Fruit fly (Drosophila melanogaster) whole organism, prepupa: ENCODE measurements around the gene TMEM216.

Experiments
- Blimp-1 ChIP-seq: fragments of 200-800 bp; sonication (Bioruptor generic); optimal IDR thresholded peaks from 3 replicates; lab custom pipeline; 2017; ENCODE audit warnings: missing biosample characterization, missing genetic modification characterization, mild to moderate bottlenecking, moderate library complexity, missing genetic modification reagents
- CG10631 ChIP-seq: fragments of 200-800 bp; sonication (Bioruptor generic); optimal IDR thresholded peaks from 2 replicates; lab custom pipeline; 2016; ENCODE audit warnings: missing biosample characterization, missing genetic modification characterization
- CG10669 ChIP-seq: fragments of 200-800 bp; sonication (Bioruptor generic); optimal IDR thresholded peaks from 3 replicates; lab custom pipeline; 2018; ENCODE audit warnings: missing biosample characterization, mild to moderate bottlenecking, missing genetic modification characterization, moderate library complexity
- CG11762 ChIP-seq: fragments of 200-800 bp; sonication (Bioruptor generic); optimal IDR thresholded peaks from 3 replicates; lab custom pipeline; 2016; ENCODE audit warnings: missing biosample characterization, missing genetic modification characterization; ENCODE audit not compliant: insufficient read depth
- CG11902 ChIP-seq: fragments of 200-800 bp; sonication (Bioruptor generic); optimal IDR thresholded peaks from 3 replicates; lab custom pipeline; 2016; ENCODE audit warnings: missing biosample characterization, missing genetic modification characterization
- CG15336 ChIP-seq: fragments of 200-800 bp; sonication (Bioruptor generic); IDR thresholded peaks from 2 replicates; pipeline ENCODE4 v1.3.6; 2022; ENCODE audit warnings: missing biosample characterization, missing genetic modification characterization
- CG16779 ChIP-seq: fragments of 200-800 bp; sonication (Bioruptor generic); optimal IDR thresholded peaks from 3 replicates; lab custom pipeline; 2017; ENCODE audit warnings: missing biosample characterization, mild to moderate bottlenecking, missing genetic modification characterization
- CG32006 ChIP-seq: fragments of 200-800 bp; sonication (Bioruptor generic); optimal IDR thresholded peaks from 3 replicates; lab custom pipeline; 2017; ENCODE audit warnings: missing biosample characterization, mild to moderate bottlenecking, missing genetic modification characterization
- CG34406 ChIP-seq: fragments of 200-800 bp; sonication (Bioruptor generic); optimal IDR thresholded peaks from 3 replicates; lab custom pipeline; 2016; ENCODE audit warnings: missing biosample characterization, missing genetic modification characterization
- CG3919 ChIP-seq: fragments of 200-800 bp; sonication (Bioruptor generic); optimal IDR thresholded peaks from 3 replicates; lab custom pipeline; 2016; ENCODE audit warnings: missing biosample characterization, missing genetic modification characterization
- CG6163 ChIP-seq: fragments of 200-800 bp; sonication (Bioruptor generic); IDR thresholded peaks from 3 replicates; pipeline ENCODE4 v1.3.6; 2022; ENCODE audit warnings: missing biosample characterization, missing genetic modification characterization
- CG6276 ChIP-seq: fragments of 200-800 bp; sonication (Bioruptor generic); optimal IDR thresholded peaks from 2 replicates; lab custom pipeline; 2017; ENCODE audit warnings: missing biosample characterization, mild to moderate bottlenecking, missing genetic modification characterization
- CG6792 ChIP-seq: fragments of 200-800 bp; sonication (Bioruptor generic); optimal IDR thresholded peaks from 3 replicates; lab custom pipeline; 2016; ENCODE audit warnings: missing biosample characterization, missing genetic modification characterization
- CG6808 ChIP-seq: fragments of 200-800 bp; sonication (Bioruptor generic); optimal IDR thresholded peaks from 3 replicates; lab custom pipeline; 2017; ENCODE audit warnings: missing biosample characterization, missing genetic modification characterization, mild to moderate bottlenecking, moderate library complexity, missing genetic modification reagents
- CG6854 ChIP-seq: fragments of 200-800 bp; sonication (Bioruptor generic); optimal IDR thresholded peaks from 2 replicates; lab custom pipeline; 2017; ENCODE audit warnings: missing biosample characterization, mild to moderate bottlenecking, missing genetic modification characterization
- CG7368 ChIP-seq: fragments of 200-800 bp; sonication (Bioruptor generic); optimal IDR thresholded peaks from 3 replicates; lab custom pipeline; 2016; ENCODE audit warnings: missing biosample characterization, missing genetic modification characterization
- CG8119 ChIP-seq: fragments of 200-800 bp; sonication (Bioruptor generic); IDR thresholded peaks from 3 replicates; pipeline ENCODE4 v1.3.6; 2022; ENCODE audit warnings: missing biosample characterization, missing genetic modification characterization
- CG8632 ChIP-seq: fragments of 200-800 bp; sonication (Bioruptor generic); optimal IDR thresholded peaks from 3 replicates; lab custom pipeline; 2016; ENCODE audit warnings: missing biosample characterization, missing genetic modification characterization
- CG9139 ChIP-seq: fragments of 200-800 bp; sonication (Bioruptor generic); optimal IDR thresholded peaks from 3 replicates; lab custom pipeline; 2017; ENCODE audit warnings: missing biosample characterization, mild to moderate bottlenecking, missing genetic modification characterization
- Eip75B ChIP-seq: fragments of 200-800 bp; sonication (Bioruptor generic); optimal IDR thresholded peaks from 3 replicates; lab custom pipeline; 2016; ENCODE audit warnings: missing biosample characterization, missing genetic modification characterization
- Eip78C ChIP-seq: fragments of 200-800 bp; sonication (Bioruptor generic); peaks from one replicate; lab custom pipeline; 2016; ENCODE audit warnings: missing biosample characterization, missing genetic modification characterization
- Ets21C ChIP-seq: fragments of 200-800 bp; sonication (Bioruptor generic); optimal IDR thresholded peaks from 3 replicates; lab custom pipeline; 2016; ENCODE audit warnings: missing biosample characterization, missing genetic modification characterization
- Ets96B ChIP-seq: fragments of 200-800 bp; optimal IDR thresholded peaks from 2 replicates; lab custom pipeline; 2019; ENCODE audit warnings: missing biosample characterization, mild to moderate bottlenecking, missing genetic modification characterization, moderate library complexity
- Hr38 ChIP-seq: sonication (Bioruptor generic); optimal IDR thresholded peaks from 2 replicates; lab custom pipeline; 2016; ENCODE audit warnings: missing biosample characterization, missing genetic modification characterization
- Hr39 ChIP-seq: fragments of 200-800 bp; sonication (Bioruptor generic); optimal IDR thresholded peaks from 2 replicates; lab custom pipeline; 2016; ENCODE audit warnings: missing biosample characterization, missing genetic modification characterization
- Lpt ChIP-seq: fragments of 200-800 bp; sonication (Bioruptor generic); optimal IDR thresholded peaks from 3 replicates; lab custom pipeline; 2016; ENCODE audit warnings: missing biosample characterization, missing genetic modification characterization
- Met ChIP-seq: fragments of 200-800 bp; sonication (Bioruptor generic); optimal IDR thresholded peaks from 3 replicates; lab custom pipeline; 2016; ENCODE audit warnings: missing biosample characterization, missing genetic modification characterization
- OdsH ChIP-seq: fragments of 200-800 bp; sonication (Bioruptor generic); optimal IDR thresholded peaks from 3 replicates; lab custom pipeline; 2016; ENCODE audit warnings: missing biosample characterization, missing genetic modification characterization
- Smox ChIP-seq: fragments of 200-800 bp; sonication (Bioruptor generic); optimal IDR thresholded peaks from 3 replicates; lab custom pipeline; 2016; ENCODE audit warnings: missing biosample characterization, missing genetic modification characterization
- Sox102F ChIP-seq: fragments of 200-800 bp; sonication (Bioruptor generic); optimal IDR thresholded peaks from 2 replicates; lab custom pipeline; 2016; ENCODE audit warnings: missing biosample characterization, mild to moderate bottlenecking, missing genetic modification characterization
- Sox15 ChIP-seq: fragments of 200-800 bp; sonication (Bioruptor generic); optimal IDR thresholded peaks from 3 replicates; lab custom pipeline; 2016; ENCODE audit warnings: missing biosample characterization, missing genetic modification characterization
- acj6 ChIP-seq: fragments of 200-800 bp; sonication (Bioruptor generic); optimal IDR thresholded peaks from 3 replicates; lab custom pipeline; 2016; ENCODE audit warnings: missing biosample characterization, missing genetic modification characterization
- cyc ChIP-seq: fragments of 200-800 bp; sonication (Bioruptor generic); optimal IDR thresholded peaks from 3 replicates; lab custom pipeline; 2016; ENCODE audit warnings: missing biosample characterization, missing genetic modification characterization
- dac ChIP-seq: fragments of 200-800 bp; sonication (Bioruptor generic); optimal IDR thresholded peaks from 2 replicates; lab custom pipeline; 2017; ENCODE audit warnings: missing biosample characterization, mild to moderate bottlenecking, missing genetic modification characterization
- dsx ChIP-seq: fragments of 200-800 bp; optimal IDR thresholded peaks from 3 replicates; lab custom pipeline; 2019; ENCODE audit warnings: missing biosample characterization, mild to moderate bottlenecking, missing genetic modification characterization, moderate library complexity; ENCODE audit not compliant: poor library complexity, severe bottlenecking
- eg ChIP-seq: fragments of 200-800 bp; sonication (Bioruptor generic); IDR thresholded peaks from 3 replicates; pipeline ENCODE4 v1.3.6; 2022; ENCODE audit warnings: missing biosample characterization, missing genetic modification characterization
- fd59A ChIP-seq: fragments of 200-800 bp; sonication (Bioruptor generic); optimal IDR thresholded peaks from 2 replicates; lab custom pipeline; 2017; ENCODE audit warnings: missing biosample characterization, mild to moderate bottlenecking, missing genetic modification characterization, missing genetic modification reagents
- fd85E ChIP-seq: fragments of 200-800 bp; sonication (Bioruptor generic); optimal IDR thresholded peaks from 3 replicates; lab custom pipeline; 2016; ENCODE audit warnings: missing biosample characterization, missing genetic modification characterization
- fkh ChIP-seq: fragments of 200-800 bp; sonication (Bioruptor generic); optimal IDR thresholded peaks from 3 replicates; lab custom pipeline; 2017; ENCODE audit warnings: missing biosample characterization, mild to moderate bottlenecking, missing genetic modification characterization, moderate library complexity
- lz ChIP-seq: fragments of 200-800 bp; sonication (Bioruptor generic); optimal IDR thresholded peaks from 3 replicates; lab custom pipeline; 2016; ENCODE audit warnings: missing biosample characterization, missing genetic modification characterization
- pdm3 ChIP-seq: fragments of 200-800 bp; sonication (Bioruptor generic); optimal IDR thresholded peaks from 3 replicates; lab custom pipeline; 2016; ENCODE audit warnings: missing biosample characterization, missing genetic modification characterization
- salr ChIP-seq, 2 experiments: fragments of 200-800 bp; sonication (Bioruptor generic); optimal IDR thresholded peaks; 3 replicates each; lab custom pipeline; 2016 to 2018; ENCODE audit warnings: missing biosample characterization in 2 of 2, missing genetic modification characterization in 2 of 2, mild to moderate bottlenecking in 1 of 2
- ss ChIP-seq, 2 experiments: fragments of 200-800 bp; sonication (Bioruptor generic); optimal IDR thresholded peaks; 2 replicates in 1 of 2; 3 replicates in 1 of 2; lab custom pipeline; 2017 to 2018; ENCODE audit warnings: mild to moderate bottlenecking in 2 of 2, missing biosample characterization in 2 of 2, missing genetic modification characterization in 2 of 2, moderate library complexity in 1 of 2
- topi ChIP-seq: fragments of 200-800 bp; sonication (Bioruptor generic); optimal IDR thresholded peaks from 3 replicates; lab custom pipeline; 2016; ENCODE audit warnings: missing biosample characterization, missing genetic modification characterization
- vri ChIP-seq: fragments of 200-800 bp; sonication (Bioruptor generic); optimal IDR thresholded peaks from 3 replicates; lab custom pipeline; 2016; ENCODE audit warnings: missing biosample characterization, mild to moderate bottlenecking, missing genetic modification characterization

TMEM216 gene

DNA sequence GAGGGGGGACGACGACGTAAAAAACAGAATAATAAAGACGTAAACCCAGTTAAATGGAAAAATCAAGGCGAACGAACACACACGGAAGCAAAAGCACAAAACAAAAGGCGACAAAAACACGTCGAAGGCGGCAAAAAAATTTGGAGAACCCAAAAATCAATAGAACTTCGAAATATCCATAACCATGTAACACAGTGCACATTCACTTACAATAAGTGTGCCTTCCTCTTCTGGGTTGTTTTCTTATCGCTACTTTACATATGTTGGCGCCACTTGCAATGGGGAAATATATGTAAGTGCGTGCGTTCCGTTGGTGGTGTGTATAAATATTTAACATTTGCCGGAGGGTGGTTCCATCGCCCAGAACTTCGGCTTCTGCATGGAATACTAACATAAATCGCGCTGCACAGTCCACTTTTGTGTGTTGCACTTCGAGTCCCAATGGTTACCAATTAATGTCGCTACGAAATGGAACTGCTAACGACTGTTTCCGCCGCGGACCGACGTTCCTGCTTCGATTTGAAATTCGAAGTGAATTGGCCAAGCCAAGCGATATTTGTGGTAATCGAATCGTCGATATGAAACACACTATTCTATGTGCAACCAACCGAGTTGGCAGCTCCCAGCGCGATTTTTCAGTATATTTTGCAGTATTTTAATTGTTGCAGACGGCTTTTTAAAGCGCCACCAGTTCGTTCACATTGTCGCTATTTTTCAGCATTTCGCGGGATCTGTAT is 31.3 kb downstream of the TMEM216 start, which contains the start of the genes CG9801 and Nasp (continued):
- no peak for TF ChIP-seq CG8632 (GFP tag; lab: Kevin White, UChicago)
- peak; percentile 37 for TF ChIP-seq CG3919 (GFP tag; lab: Kevin White, UChicago)

DNA sequence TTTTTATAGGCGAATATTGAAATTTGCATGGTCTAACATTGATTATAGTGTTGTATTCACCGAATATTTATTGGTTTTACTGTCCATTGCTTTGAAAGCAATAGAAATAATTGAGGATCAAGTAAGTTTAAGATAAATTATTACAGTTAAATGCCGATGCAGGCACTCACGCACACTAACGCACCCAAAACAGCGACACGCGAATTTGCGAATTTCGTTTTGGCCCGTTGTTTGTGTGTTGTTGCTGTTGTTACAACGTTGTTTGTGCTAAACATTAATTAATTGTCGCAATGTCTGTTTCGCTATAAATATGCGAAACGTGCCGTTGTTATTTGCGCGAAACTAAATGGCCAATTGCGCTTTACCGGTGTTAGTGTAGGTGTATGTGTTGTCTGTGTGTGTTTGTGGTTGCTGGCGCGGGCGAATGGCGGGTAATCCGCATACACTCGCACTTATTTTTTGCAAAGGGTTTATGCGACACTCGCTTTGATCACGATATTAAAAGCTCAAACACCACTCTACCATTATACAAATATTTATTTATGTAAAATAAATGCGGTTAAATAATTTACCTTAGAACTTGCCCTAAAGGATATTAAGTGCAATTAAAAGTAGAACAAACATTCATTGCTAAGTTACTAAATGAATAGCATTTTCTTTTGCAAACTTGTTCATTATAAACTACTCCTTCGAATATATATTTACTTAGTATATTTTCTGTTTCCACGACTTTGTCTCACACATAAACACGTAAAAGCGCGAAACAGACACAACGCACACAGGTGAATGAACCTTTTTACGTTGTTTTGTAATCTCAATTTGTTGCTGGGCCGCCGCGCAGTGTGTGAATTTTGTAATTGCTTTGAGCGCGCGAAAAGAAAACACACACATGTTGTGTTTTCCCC is 32.1 kb downstream of the TMEM216 start:
- TF ChIP-seq fd59A (GFP tag; lab: Kevin White, UChicago) (peak; percentile 63), CG8632 (GFP tag; lab: Kevin White, UChicago) (peak; percentile 84), dac (GFP tag; lab: Kevin White, UChicago) (peak; percentile 73), CG6276 (GFP tag; lab: Kevin White, UChicago) (peak; percentile 85), Sox102F (GFP tag; lab: Kevin White, UChicago) (peak; percentile 86), cyc (GFP tag; lab: Kevin White, UChicago) (peak; percentile 77), Lpt (GFP tag; lab: Kevin White, UChicago) (peak; percentile 69), dsx (GFP tag; lab: Kevin White, UChicago) (peak; percentile 72), fd85E (GFP tag; lab: Kevin White, UChicago) (no peak), CG6808 (GFP tag; lab: Kevin White, UChicago) (peak; percentile 75), CG6854 (GFP tag; lab: Kevin White, UChicago) (peak; percentile 33), CG3919 (GFP tag; lab: Kevin White, UChicago) (peak; percentile 75), Hr39 (GFP tag; lab: Kevin White, UChicago) (peak; percentile 74), fkh (GFP tag; lab: Kevin White, UChicago) (no peak), CG15336 (GFP tag; lab: Robert Waterston, UW) (peak; percentile 88), CG16779 (peak; percentile 72), Eip78C (GFP tag; lab: Kevin White, UChicago) (peak; percentile 96), CG34406 (GFP tag; lab: Kevin White, UChicago) (peak; percentile 88), Met (peak; percentile 87), salr (GFP tag; optimal IDR thresholded peaks at IDR 0.05; lab: Kevin White, UChicago) (peak; percentile 1 to 80), eg (GFP tag; lab: Robert Waterston, UW) (peak; percentile 86), topi (GFP tag; lab: Kevin White, UChicago) (peak; percentile 87), pdm3 (GFP tag; lab: Kevin White, UChicago) (peak; percentile 85), CG10669 (peak; percentile 57), Ets96B (peak; percentile 64), CG10631 (GFP tag; lab: Kevin White, UChicago) (peak; percentile 72), Sox15 (peak; percentile 71), OdsH (GFP tag; lab: Kevin White, UChicago) (peak; percentile 86), acj6 (GFP tag; lab: Kevin White, UChicago) (peak; percentile 85), CG7368 (GFP tag; lab: Kevin White, UChicago) (peak; percentile 69), Smox (GFP tag; lab: Kevin White, UChicago) (peak; percentile 88), lz (GFP tag; lab: Kevin White, UChicago) (peak; percentile 84), CG9139 (GFP tag; lab: Kevin White, UChicago) (peak; percentile 35), ss (GFP tag; optimal IDR thresholded peaks at IDR 0.05; lab: Kevin White, UChicago) (peak; percentile 49 to 76), vri (GFP tag; lab: Kevin White, UChicago) (peak; percentile 70), Hr38 (GFP tag; lab: Kevin White, UChicago) (no peak), CG11762 (GFP tag; lab: Kevin White, UChicago) (peak; percentile 68), CG6792 (GFP tag; lab: Kevin White, UChicago) (peak; percentile 77), CG11902 (GFP tag; lab: Kevin White, UChicago) (peak; percentile 52), Eip75B (GFP tag; lab: Kevin White, UChicago) (peak; percentile 77), CG6163 (GFP tag; lab: Robert Waterston, UW) (peak; percentile 76), CG32006 (GFP tag; lab: Kevin White, UChicago) (peak; percentile 89), CG8119 (GFP tag; lab: Robert Waterston, UW) (peak; percentile 81), Ets21C (GFP tag; lab: Kevin White, UChicago) (peak; percentile 60), Blimp-1 (GFP tag; lab: Kevin White, UChicago) (peak; percentile 66)
